Worm (Caenorhabditis elegans) whole organism, L4 larva: Measurements from ENCODE around the gene C08E3.14.

Experiments
- F26F4.8 ChIP-seq: fragments of 200-800 bp; sonication (Bioruptor generic); conservative IDR thresholded peaks from 2 replicates; pipeline ENCODE4 v1.3.6; 2022; ENCODE audit warnings: missing genetic modification characterization, missing compliant biosample characterization
- F49E8.2 ChIP-seq: sonication (generic microtip); optimal IDR thresholded peaks from 2 replicates; lab custom pipeline; 2016; ENCODE audit warnings: missing compliant biosample characterization, mild to moderate bottlenecking, missing genetic modification characterization, borderline replicate concordance
- ZK546.5 ChIP-seq, 2 experiments: sonication (generic microtip); optimal IDR thresholded peaks; 2 replicates each; lab custom pipeline; 2017; ENCODE audit warnings: missing biosample characterization in 2 of 2, missing genetic modification characterization in 2 of 2
- aly-2 ChIP-seq: sonication (generic microtip); optimal IDR thresholded peaks from 2 replicates; lab custom pipeline; 2018; ENCODE audit warnings: missing biosample characterization, missing genetic modification characterization
- ama-1 ChIP-seq: fragments of 150-350 bp; optimal IDR thresholded peaks from 2 replicates; lab custom pipeline; 2014; ENCODE audit warnings: inconsistent platforms, mixed read lengths
- ceh-82 ChIP-seq: sonication (generic microtip); optimal IDR thresholded peaks from 2 replicates; lab custom pipeline; 2017; ENCODE audit warnings: missing biosample characterization, missing genetic modification characterization
- daf-16 ChIP-seq, 3 experiments: sonication (generic microtip); optimal IDR thresholded peaks; 2 replicates each; lab custom pipeline; 2016 to 2017; ENCODE audit warnings: missing genetic modification characterization in 3 of 3, missing genetic modification reagents in 3 of 3, mild to moderate bottlenecking in 2 of 3, missing compliant biosample characterization in 2 of 3, missing biosample characterization in 1 of 3, moderate library complexity in 1 of 3
- fkh-10 ChIP-seq: fragments of 150-350 bp; optimal IDR thresholded peaks from 2 replicates; lab custom pipeline; 2014; ENCODE audit warnings: missing biosample characterization, missing genetic modification reagents, missing genetic modification characterization
- lir-3 ChIP-seq: sonication (generic microtip); optimal IDR thresholded peaks from 2 replicates; lab custom pipeline; 2016; ENCODE audit warnings: mild to moderate bottlenecking, missing genetic modification characterization, missing compliant biosample characterization
- lsy-2 ChIP-seq, 2 experiments: fragments of 150-350 bp in 1 of 2; sonication (generic microtip) in 1 of 2; optimal IDR thresholded peaks; 2 replicates each; lab custom pipeline; 2014 to 2017; ENCODE audit warnings: missing biosample characterization in 2 of 2, missing genetic modification characterization in 2 of 2
- nhr-77 ChIP-seq: fragments of 150-350 bp; optimal IDR thresholded peaks from 2 replicates; lab custom pipeline; 2014; ENCODE audit warnings: missing biosample characterization, missing genetic modification characterization
- php-3 ChIP-seq: fragments of 200-800 bp; sonication (Bioruptor generic); IDR thresholded peaks from 2 replicates; pipeline ENCODE4 v1.3.6; 2022; ENCODE audit warnings: missing genetic modification reagents, missing genetic modification characterization, missing compliant biosample characterization
- skn-1 ChIP-seq: fragments of 150-350 bp; optimal IDR thresholded peaks from 2 replicates; lab custom pipeline; 2014; ENCODE audit warnings: missing biosample characterization, missing genetic modification characterization
- unc-39 ChIP-seq: sonication (generic microtip); optimal IDR thresholded peaks from 2 replicates; lab custom pipeline; 2017; ENCODE audit warnings: missing biosample characterization, missing genetic modification characterization

ce11 chrII:1648768-1649167, 23.0 kb downstream of the C08E3.14 start, which contains the start of gene fbxb-21:
- TF ChIP-seq daf-16 (GFP tag; optimal IDR thresholded peaks at IDR 0.05; lab: Kevin White, UChicago): no peak
- TF ChIP-seq daf-16 (tag; optimal IDR thresholded peaks at IDR 0.05; lab: Kevin White, UChicago): no peak
- TF ChIP-seq nhr-77: no peak
- no peak for TF ChIP-seq fkh-10 (GFP tag; lab: Kevin White, UChicago)
- TF ChIP-seq F26F4.8 (GFP tag; lab: Robert Waterston, UW): no peak
- TF ChIP-seq lir-3 (tag; lab: Kevin White, UChicago): no peak
- no peak for TF ChIP-seq ceh-82 (tag; lab: Kevin White, UChicago)
- no peak for TF ChIP-seq unc-39 (tag; lab: Kevin White, UChicago)
- no peak for TF ChIP-seq aly-2 (tag; lab: Kevin White, UChicago)
- TF ChIP-seq lsy-2 (tag; optimal IDR thresholded peaks at IDR 0.05; lab: Kevin White, UChicago): no peak
- TF ChIP-seq ZK546.5 (tag; optimal IDR thresholded peaks at IDR 0.05; lab: Kevin White, UChicago): no peak
- TF ChIP-seq php-3 (GFP tag; lab: Robert Waterston, UW): no peak
- no peak for TF ChIP-seq skn-1 (tag; lab: Kevin White, UChicago)
- no peak for TF ChIP-seq ama-1 (lab: Kevin White, UChicago)
- TF ChIP-seq F49E8.2 (tag; lab: Kevin White, UChicago): no peak
